Fruit fly (Drosophila melanogaster) S2 (cell line): ENCODE data around the gene Notum.

ENCODE experiments used
- CG8478 ChIP-seq: fragments of >200 bp; optimal IDR thresholded peaks from 2 replicates; lab custom pipeline; 2018
- CTCF ChIP-seq, 2 experiments: fragments of >200 bp; optimal IDR thresholded peaks; 2 replicates each; lab custom pipeline; 2018

- no peak for TF ChIP-seq CG8478 (lab: Kevin White, UChicago)
- no peak for TF ChIP-seq CTCF (optimal IDR thresholded peaks at IDR 0.05; lab: Kevin White, UChicago)
Measured at dm6 chr3L:16048086-16048485, 24.8 kb downstream of the Notum start.
